Worm (Caenorhabditis elegans): ENCODE data around the gene sra-14.

Gene sra-14

ce11 chrII:12865604-12866003 is 19.5 kb upstream of the sra-14 start, which contains the start of gene snf-5:
snf-5 (minus strand) TSS chrII:12865785.
- TF ChIP-seq ama-1 (optimal IDR thresholded peaks at IDR 0.05) (no peak), nhr-11 (tag; optimal IDR thresholded peaks at IDR 0.05) (no peak), unc-55 (GFP tag; optimal IDR thresholded peaks at IDR 0.05) (no peak)

- TF ChIP-seq C34F6.9 (tag; optimal IDR thresholded peaks at IDR 0.05) = no peak
- TF ChIP-seq nhr-77 (tag; optimal IDR thresholded peaks at IDR 0.05) = no peak
- TF ChIP-seq ztf-4 (tag; optimal IDR thresholded peaks at IDR 0.05) = no peak
- no peak for TF ChIP-seq nhr-23 (tag; optimal IDR thresholded peaks at IDR 0.05)
- TF ChIP-seq ceh-82 (tag; optimal IDR thresholded peaks at IDR 0.05) = no peak
- no peak for TF ChIP-seq nhr-21 (tag; optimal IDR thresholded peaks at IDR 0.05)
- TF ChIP-seq aly-2 (tag; optimal IDR thresholded peaks at IDR 0.05) = no peak
- no peak for TF ChIP-seq mbf-1 (tag; optimal IDR thresholded peaks at IDR 0.05)
- no peak for TF ChIP-seq nhr-237 (tag; optimal IDR thresholded peaks at IDR 0.05)
- TF ChIP-seq lsy-2 (tag; optimal IDR thresholded peaks at IDR 0.05) = no peak
- no peak for TF ChIP-seq nhr-129 (tag; optimal IDR thresholded peaks at IDR 0.05)
- TF ChIP-seq lin-13 (GFP tag; optimal IDR thresholded peaks at IDR 0.05) = no peak
- TF ChIP-seq R02D3.7 (tag; optimal IDR thresholded peaks at IDR 0.05) = no peak
Observed at ce11 chrII:12866079-12866478, 19.0 kb upstream of the sra-14 start.

DNA sequence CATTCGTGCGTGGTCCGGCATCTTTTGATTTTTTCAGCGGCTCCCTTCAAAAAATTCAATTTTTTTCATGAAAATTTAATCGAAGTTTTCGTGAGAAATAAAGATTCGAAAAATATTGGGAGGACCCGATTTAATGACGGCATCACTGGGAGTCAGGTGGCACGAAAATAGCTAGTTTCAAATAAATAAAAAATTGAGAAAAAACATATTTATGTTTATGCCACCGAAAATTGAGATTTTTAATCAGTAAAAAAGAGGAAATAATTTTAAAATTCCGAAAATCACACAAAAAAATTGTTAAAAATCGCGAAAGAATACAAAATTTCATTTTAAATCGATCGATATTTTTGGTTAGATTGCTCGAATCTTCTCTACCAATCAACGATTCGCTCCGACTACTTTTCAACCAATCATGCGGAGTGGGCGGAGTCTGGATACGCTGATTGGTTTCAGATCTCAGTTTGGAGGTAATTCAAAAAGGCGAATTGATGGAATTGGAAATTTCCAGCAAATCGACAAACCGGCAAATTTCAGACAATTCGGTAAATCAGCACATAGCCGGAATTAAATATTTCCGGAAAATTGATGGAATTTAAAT is 6.9 kb upstream of the sra-14 start, which contains the start of gene gsy-1:
TSS of gene gsy-1 (minus strand) at position 51 of the 598 bp plus-strand sequence.
- TF ChIP-seq ceh-16 (tag; optimal IDR thresholded peaks at IDR 0.05) = no peak
- no peak for TF ChIP-seq nhr-25 (tag; optimal IDR thresholded peaks at IDR 0.05)
- no peak for TF ChIP-seq lin-13 (GFP tag; optimal IDR thresholded peaks at IDR 0.05)
- no peak for TF ChIP-seq skn-1 (tag; optimal IDR thresholded peaks at IDR 0.05)
- no peak for TF ChIP-seq sem-4 (tag; optimal IDR thresholded peaks at IDR 0.05)
- no peak for TF ChIP-seq dmd-4 (tag; optimal IDR thresholded peaks at IDR 0.05)
- TF ChIP-seq zag-1 (tag; optimal IDR thresholded peaks at IDR 0.05) = no peak
- TF ChIP-seq blmp-1 (tag; optimal IDR thresholded peaks at IDR 0.05; ENCODE audit: insufficient read depth) = no peak
- no peak for TF ChIP-seq nhr-10 (tag; optimal IDR thresholded peaks at IDR 0.05)
- no peak for TF ChIP-seq C34F6.9 (tag; optimal IDR thresholded peaks at IDR 0.05)
- no peak for TF ChIP-seq F13H6.1 (tag; optimal IDR thresholded peaks at IDR 0.05)
- no peak for TF ChIP-seq elt-1 (tag; optimal IDR thresholded peaks at IDR 0.05)
- TF ChIP-seq sma-3 (GFP tag; optimal IDR thresholded peaks at IDR 0.05) = no peak

ce11 chrII:12878697-12879096 is 6.4 kb upstream of the sra-14 start:
- TF ChIP-seq C34F6.9 (tag; optimal IDR thresholded peaks at IDR 0.05) (peak; percentile 43), nhr-23 (tag; optimal IDR thresholded peaks at IDR 0.05) (no peak), lsy-2 (tag; optimal IDR thresholded peaks at IDR 0.05) (peak in 1 of 2 experiments; percentile 50), peb-1 (tag; optimal IDR thresholded peaks at IDR 0.05) (no peak), fos-1 (tag; optimal IDR thresholded peaks at IDR 0.05) (peak; percentile 79), egl-27 (tag; optimal IDR thresholded peaks at IDR 0.05) (peak; percentile 24), sma-9 (GFP tag; optimal IDR thresholded peaks at IDR 0.05) (peak; percentile 66), sma-9 (tag; optimal IDR thresholded peaks at IDR 0.05) (no peak), sem-4 (tag; optimal IDR thresholded peaks at IDR 0.05) (no peak), mdl-1 (tag; optimal IDR thresholded peaks at IDR 0.05) (peak; percentile 10 to 81), sma-3 (GFP tag; optimal IDR thresholded peaks at IDR 0.05) (peak; percentile 26), nhr-129 (tag; optimal IDR thresholded peaks at IDR 0.05) (peak; percentile 74), F13H6.1 (tag; optimal IDR thresholded peaks at IDR 0.05) (peak; percentile 84), unc-55 (GFP tag; optimal IDR thresholded peaks at IDR 0.05) (peak; percentile 18), gmeb-1 (tag; optimal IDR thresholded peaks at IDR 0.05) (peak; percentile 54), crh-2 (tag; optimal IDR thresholded peaks at IDR 0.05) (peak; percentile 66)

ce11 chrII:12879758-12880157 is 5.3 kb upstream of the sra-14 start:
- TF ChIP-seq fos-1 (tag; optimal IDR thresholded peaks at IDR 0.05) (peak; percentile 36), dmd-4 (tag; optimal IDR thresholded peaks at IDR 0.05) (no peak), elt-1 (tag; optimal IDR thresholded peaks at IDR 0.05) (no peak), ZK546.5 (tag; optimal IDR thresholded peaks at IDR 0.05) (no peak), gmeb-1 (tag; optimal IDR thresholded peaks at IDR 0.05) (peak; percentile 7)
